Fruit fly (Drosophila melanogaster) whole organism, pupa: ENCODE results near the gene Syt1.

Experiments used
- CG13204 ChIP-seq: fragments of 200-800 bp; sonication (Bioruptor generic); optimal IDR thresholded peaks from 2 replicates; lab custom pipeline; 2018; ENCODE audit warnings: missing biosample characterization, mild to moderate bottlenecking, missing genetic modification characterization, moderate library complexity
- CG17806 ChIP-seq: fragments of 200-800 bp; sonication (Bioruptor generic); optimal IDR thresholded peaks from 2 replicates; lab custom pipeline; 2018; ENCODE audit warnings: missing biosample characterization, mild to moderate bottlenecking, missing genetic modification characterization, moderate library complexity
- CG8159 ChIP-seq: fragments of 200-800 bp; sonication (Bioruptor generic); optimal IDR thresholded peaks from 3 replicates; lab custom pipeline; 2018; ENCODE audit warnings: missing biosample characterization, mild to moderate bottlenecking, missing genetic modification characterization, moderate library complexity
- EcR ChIP-seq: fragments of 200-800 bp; sonication (Bioruptor generic); optimal IDR thresholded peaks from 3 replicates; lab custom pipeline; 2019; ENCODE audit warnings: missing biosample characterization, missing genetic modification characterization, mild to moderate bottlenecking, moderate library complexity, missing genetic modification reagents
- Ets98B ChIP-seq: fragments of 200-800 bp; sonication (Bioruptor generic); IDR thresholded peaks from 2 replicates; pipeline ENCODE4 v1.3.6; 2022; ENCODE audit warnings: missing biosample characterization, missing genetic modification characterization
- Pif1A ChIP-seq: fragments of 200-800 bp; sonication (Bioruptor generic); optimal IDR thresholded peaks from 3 replicates; lab custom pipeline; 2016; ENCODE audit warnings: missing biosample characterization, missing genetic modification characterization
- Snoo ChIP-seq: fragments of 200-800 bp; sonication (Bioruptor generic); optimal IDR thresholded peaks from 3 replicates; lab custom pipeline; 2017; ENCODE audit warnings: missing biosample characterization, mild to moderate bottlenecking, missing genetic modification characterization, inconsistent platforms

DNA sequence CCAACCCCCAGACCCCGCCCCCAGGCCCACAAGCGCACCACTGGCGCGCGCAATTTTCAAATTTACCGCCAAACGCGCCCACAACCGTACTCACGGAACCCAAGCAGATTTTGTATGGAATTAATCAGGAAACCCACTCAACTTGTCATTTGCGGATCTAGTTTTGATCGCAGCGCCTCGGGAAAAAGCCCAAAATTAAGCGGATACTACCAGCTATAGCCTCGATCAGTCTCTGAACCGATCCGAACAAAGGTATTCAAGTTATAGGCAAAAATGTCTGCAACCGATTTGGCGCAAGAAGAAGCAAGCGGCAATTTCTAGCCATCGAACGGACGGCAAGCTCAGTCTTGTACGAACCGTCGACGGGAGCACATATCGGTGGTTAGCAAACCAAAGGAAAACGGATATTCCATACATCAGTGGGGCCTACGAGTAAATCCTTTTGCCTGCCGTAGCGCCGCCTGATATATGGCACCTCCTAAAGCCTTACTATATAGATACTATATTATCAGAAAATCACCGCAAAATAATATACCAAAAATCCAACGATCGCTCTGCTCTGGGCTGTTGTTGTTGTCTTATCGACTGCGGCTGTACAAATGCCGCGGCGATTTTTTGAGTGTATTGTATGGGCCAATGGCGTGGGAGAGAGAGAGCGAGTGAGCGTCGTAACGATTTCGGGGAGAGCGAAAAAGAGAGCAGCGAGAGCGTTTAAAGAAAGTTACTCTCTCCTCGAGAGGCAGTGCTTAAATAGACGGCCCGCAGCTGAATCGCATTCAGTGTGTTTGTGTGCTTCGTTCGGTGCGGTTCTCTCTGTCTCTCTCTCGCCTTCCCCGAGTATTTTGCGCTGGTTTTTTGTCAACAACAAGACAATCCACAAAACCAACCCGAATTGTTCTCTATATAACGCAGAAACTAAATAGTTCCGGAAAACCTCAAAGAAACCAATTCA is 47.0 kb downstream of the Syt1 start, which contains the start of gene Pgk:
- TF ChIP-seq CG8159 (tag; lab: Kevin White, UChicago) (no peak), CG13204 (GFP tag; lab: Kevin White, UChicago) (peak; percentile 20), CG17806 (tag; lab: Kevin White, UChicago) (peak; percentile 52), Snoo (tag; lab: Kevin White, UChicago) (peak; percentile 43), Pif1A (GFP tag; lab: Kevin White, UChicago) (peak; percentile 78), Ets98B (no peak), EcR (GFP tag; lab: Kevin White, UChicago) (peak; percentile 28)
